Worm (Caenorhabditis elegans): ENCODE results near the gene sdz-1.
A peak's percentile ranks its signal among the peaks of the same experiment; 100 is the strongest.

The sdz-1 gene

DNA sequence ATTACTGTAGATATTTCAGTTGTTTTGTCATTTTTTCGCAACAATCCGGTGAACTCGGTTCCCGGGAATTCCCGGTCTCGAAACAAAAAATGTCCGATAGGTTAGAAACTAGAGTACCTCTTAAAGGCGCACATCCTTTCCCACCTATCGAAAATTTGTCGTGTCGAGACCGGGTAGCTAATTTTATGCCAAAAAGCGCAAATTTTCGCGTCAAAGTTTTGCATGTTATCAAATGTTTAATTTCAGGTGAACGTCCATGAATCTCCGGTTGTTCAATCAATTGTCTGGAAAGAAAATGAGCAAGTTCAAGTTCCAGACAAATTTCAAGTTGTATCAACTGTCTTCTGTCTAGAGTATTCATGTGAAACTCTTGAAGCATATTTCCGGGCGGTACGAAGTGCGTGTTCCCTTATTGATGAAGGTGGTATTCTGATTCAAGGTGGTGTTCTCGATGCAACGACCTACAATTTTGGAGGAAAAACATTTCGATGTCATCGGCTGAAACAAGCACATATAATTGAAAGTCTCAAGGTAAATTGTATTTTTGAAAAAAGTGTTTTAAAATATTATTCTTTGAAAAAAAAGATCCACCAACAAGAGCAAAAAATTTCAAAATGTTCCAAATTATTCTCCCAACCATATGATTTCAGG is 14.4 kb downstream of the sdz-1 start (continued):
- TF ChIP-seq Y75B8A.6 (GFP tag; IDR thresholded peaks at IDR 0.05) (0 out of 2 replicates have a peak, but pooled peaks have one; percentile 37), lim-7 (GFP tag; IDR thresholded peaks at IDR 0.05) (no peak), snpc-4 (tag; optimal IDR thresholded peaks at IDR 0.05) (no peak), F44E2.7 (GFP tag; IDR thresholded peaks at IDR 0.05) (no peak), daf-12 (tag; optimal IDR thresholded peaks at IDR 0.05) (no peak), Y48G9A.11 (GFP tag; IDR thresholded peaks at IDR 0.05) (no peak), mdt-29 (GFP tag; IDR thresholded peaks at IDR 0.05) (0 out of 2 replicates have a peak, but pooled peaks have one; percentile 50), mes-2 (tag; optimal IDR thresholded peaks at IDR 0.05; ENCODE audit: poor library complexity, severe bottlenecking) (peak; percentile 4), unc-130 (GFP tag; optimal IDR thresholded peaks at IDR 0.05) (no peak), ceh-44 (GFP tag; IDR thresholded peaks at IDR 0.05) (no peak), madf-5 (GFP tag; IDR thresholded peaks at IDR 0.05) (no peak), ceh-32 (tag; optimal IDR thresholded peaks at IDR 0.05; ENCODE audit: poor library complexity) (no peak), aha-1 (tag) (peak; percentile 93), fkh-10 (GFP tag; optimal IDR thresholded peaks at IDR 0.05) (no peak), spr-3 (GFP tag; optimal IDR thresholded peaks at IDR 0.05) (no peak), lin-1 (GFP tag; IDR thresholded peaks at IDR 0.05) (0 out of 2 replicates have a peak, but pooled peaks have one; percentile 15), ces-1 (GFP tag; optimal IDR thresholded peaks at IDR 0.05) (no peak), daf-19 (GFP tag; conservative IDR thresholded peaks at IDR 0.05) (no peak), mdl-1 (tag; optimal IDR thresholded peaks at IDR 0.05) (no peak), set-16 (GFP tag; IDR thresholded peaks at IDR 0.05) (no peak), ctbp-1 (GFP tag; IDR thresholded peaks at IDR 0.05) (peak; percentile 34; the same call in 1 of the 2 replicates), hlh-30 (tag; optimal IDR thresholded peaks at IDR 0.05; ENCODE audit: insufficient read depth) (no peak), duxl-1 (tag; optimal IDR thresholded peaks at IDR 0.05; ENCODE audit: poor library complexity) (no peak), mxl-3 (GFP tag; optimal IDR thresholded peaks at IDR 0.05) (no peak), attf-4 (tag; optimal IDR thresholded peaks at IDR 0.05) (no peak)

- TF ChIP-seq fkh-10 (GFP tag; optimal IDR thresholded peaks at IDR 0.05): no peak
- TF ChIP-seq mes-2 (tag; optimal IDR thresholded peaks at IDR 0.05; ENCODE audit: poor library complexity, severe bottlenecking): peak; percentile 45
These were observed 15.7 kb downstream of the sdz-1 start, which contains the start of gene anmt-1 for ce11 chrIII:8684421-8684820. TSS of gene anmt-1 (plus strand) at chrIII:8684808.

DNA sequence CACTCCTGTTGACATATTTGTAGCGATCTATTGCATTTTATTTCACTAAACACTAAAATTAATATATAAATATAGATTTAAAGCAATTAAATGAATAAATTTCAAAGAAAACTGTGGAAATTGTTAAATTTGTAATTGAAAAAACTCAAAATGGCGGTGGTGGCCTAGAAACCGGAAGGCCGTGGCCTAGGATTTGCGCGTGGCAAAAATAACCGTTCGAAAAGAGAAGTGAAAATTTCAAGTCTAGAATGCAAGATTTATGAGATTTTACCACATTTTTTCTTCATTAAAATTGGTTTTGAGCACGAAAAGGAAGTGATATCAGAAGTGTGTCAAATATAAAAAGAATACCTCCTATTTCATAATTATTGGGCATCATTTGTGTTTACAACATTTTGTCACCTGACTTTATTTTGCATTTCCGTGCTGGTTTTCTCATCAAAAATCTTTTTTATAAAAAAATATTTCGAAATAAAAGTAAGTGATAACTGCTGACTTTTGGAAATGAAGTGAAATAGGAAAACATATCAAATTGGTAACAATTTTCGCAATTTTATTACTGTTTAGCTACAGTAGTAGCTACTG is 16.4 kb downstream of the sdz-1 start, which contains the start of gene fli-1:
TSS of gene fli-1 (minus strand) at position 58 of the 585 bp plus-strand sequence.
- TF ChIP-seq ZK337.2 (GFP tag; IDR thresholded peaks at IDR 0.05): no peak
- TF ChIP-seq egl-43 (GFP tag; IDR thresholded peaks at IDR 0.05): no peak
- no peak for TF ChIP-seq attf-4 (tag; optimal IDR thresholded peaks at IDR 0.05)
- no peak for TF ChIP-seq nhr-48 (tag; optimal IDR thresholded peaks at IDR 0.05)
- no peak for TF ChIP-seq nhr-102 (tag; optimal IDR thresholded peaks at IDR 0.05)
- TF ChIP-seq ctbp-1 (GFP tag; IDR thresholded peaks at IDR 0.05): no peak
- TF ChIP-seq F10B5.3 (tag; optimal IDR thresholded peaks at IDR 0.05): no peak
- no peak for TF ChIP-seq T20F7.1 (GFP tag; optimal IDR thresholded peaks at IDR 0.05)
- TF ChIP-seq snpc-4 (tag; optimal IDR thresholded peaks at IDR 0.05): no peak
- no peak for TF ChIP-seq lin-39 (tag; optimal IDR thresholded peaks at IDR 0.05)
- TF ChIP-seq hlh-30 (tag; optimal IDR thresholded peaks at IDR 0.05; ENCODE audit: insufficient read depth): peak; percentile 22
- no peak for TF ChIP-seq nhr-10 (tag; optimal IDR thresholded peaks at IDR 0.05)
- TF ChIP-seq ceh-44 (GFP tag; IDR thresholded peaks at IDR 0.05): no peak
- TF ChIP-seq mes-2 (tag; optimal IDR thresholded peaks at IDR 0.05; ENCODE audit: poor library complexity, severe bottlenecking): peak; percentile 94
- no peak for TF ChIP-seq Y105C5A.15 (GFP tag; IDR thresholded peaks at IDR 0.05)
- no peak for TF ChIP-seq lin-29 (GFP tag; IDR thresholded peaks at IDR 0.05)
- no peak for TF ChIP-seq zip-2 (tag; optimal IDR thresholded peaks at IDR 0.05)
- no peak for TF ChIP-seq spr-3 (GFP tag; optimal IDR thresholded peaks at IDR 0.05)
- TF ChIP-seq nhr-76 (tag; optimal IDR thresholded peaks at IDR 0.05): no peak
- no peak for TF ChIP-seq set-16 (GFP tag; IDR thresholded peaks at IDR 0.05)
- TF ChIP-seq tag-97 (GFP tag; IDR thresholded peaks at IDR 0.05): no peak
- TF ChIP-seq cey-2 (tag; optimal IDR thresholded peaks at IDR 0.05; ENCODE audit: borderline replicate concordance, insufficient read depth): no peak
- no peak for TF ChIP-seq sdz-12 (GFP tag; optimal IDR thresholded peaks at IDR 0.05)
- no peak for TF ChIP-seq hlh-11 (tag; optimal IDR thresholded peaks at IDR 0.05)
- no peak for TF ChIP-seq jun-1 (tag; optimal IDR thresholded peaks at IDR 0.05)
- TF ChIP-seq gei-8 (GFP tag; optimal IDR thresholded peaks at IDR 0.05): no peak
- no peak for TF ChIP-seq R02D3.7 (tag; optimal IDR thresholded peaks at IDR 0.05)
- TF ChIP-seq egl-27 (tag; optimal IDR thresholded peaks at IDR 0.05): no peak
